Worm (Caenorhabditis elegans) whole organism, young adult: ENCODE data around the gene Y76A2B.4.

Source experiments
- B0019.2 ChIP-seq: fragments of 200-800 bp; sonication (Bioruptor generic); conservative IDR thresholded peaks from 2 replicates; pipeline ENCODE4 v1.3.6; 2022; ENCODE audit warnings: missing genetic modification reagents, missing genetic modification characterization, missing compliant biosample characterization
- B0261.1 ChIP-seq: sonication (generic microtip); optimal IDR thresholded peaks from 2 replicates; lab custom pipeline; 2016; ENCODE audit warnings: mild to moderate bottlenecking, missing genetic modification characterization, moderate library complexity, missing compliant biosample characterization
- B0336.3 ChIP-seq: fragments of 200-800 bp; sonication (Bioruptor generic); IDR thresholded peaks from 2 replicates; pipeline ENCODE4 v1.3.6; 2022; ENCODE audit warnings: missing genetic modification characterization, missing compliant biosample characterization
- C17E4.6 ChIP-seq: fragments of 200-800 bp; sonication (Bioruptor generic); IDR thresholded peaks from 2 replicates; pipeline ENCODE4 v1.3.6; 2022; ENCODE audit warnings: missing genetic modification reagents, missing genetic modification characterization, missing compliant biosample characterization
- F10E7.11 ChIP-seq: sonication (generic microtip); optimal IDR thresholded peaks from 2 replicates; lab custom pipeline; 2017; ENCODE audit warnings: mild to moderate bottlenecking, missing genetic modification characterization, moderate library complexity, missing compliant biosample characterization
- F23B12.7 ChIP-seq: sonication (generic microtip); optimal IDR thresholded peaks from 2 replicates; lab custom pipeline; 2017; ENCODE audit warnings: missing genetic modification characterization, mild to moderate bottlenecking, missing compliant biosample characterization, antibody characterized with exemption, moderate library complexity; ENCODE audit not compliant: insufficient read depth
- F33H1.4 ChIP-seq: fragments of 200-800 bp; sonication (Bioruptor generic); IDR thresholded peaks from 2 replicates; pipeline ENCODE4 v1.3.6; 2022; ENCODE audit warnings: missing genetic modification reagents, missing genetic modification characterization, missing compliant biosample characterization
- T07F8.4 ChIP-seq: sonication (generic microtip); optimal IDR thresholded peaks from 2 replicates; lab custom pipeline; 2016; ENCODE audit warnings: mild to moderate bottlenecking, missing genetic modification characterization, moderate library complexity, missing compliant biosample characterization
- T26A5.8 ChIP-seq: sonication (generic microtip); optimal IDR thresholded peaks from 2 replicates; lab custom pipeline; 2016; ENCODE audit warnings: missing genetic modification characterization, missing compliant biosample characterization
- Y53G8AR.9 ChIP-seq: fragments of 200-800 bp; sonication (Bioruptor generic); conservative IDR thresholded peaks from 2 replicates; pipeline ENCODE4 v1.3.6; 2022; ENCODE audit warnings: missing genetic modification reagents, missing genetic modification characterization, missing compliant biosample characterization
- Y56A3A.18 ChIP-seq: fragments of 200-800 bp; sonication (Bioruptor generic); IDR thresholded peaks from 2 replicates; pipeline ENCODE4 v1.3.6; 2022; ENCODE audit warnings: missing genetic modification reagents, missing genetic modification characterization, missing compliant biosample characterization
- Y95B8A.8 ChIP-seq: fragments of 200-800 bp; sonication (Bioruptor generic); IDR thresholded peaks from 2 replicates; pipeline ENCODE4 v1.3.6; 2022; ENCODE audit warnings: missing genetic modification reagents, missing genetic modification characterization, missing compliant biosample characterization
- ama-1 ChIP-seq, 3 experiments: fragments of 150-350 bp in 1 of 3; sonication (generic microtip) in 2 of 3; optimal IDR thresholded peaks; 2 replicates each; lab custom pipeline; 2014 to 2018; ENCODE audit warnings: missing biosample characterization in 2 of 3, missing genetic modification characterization in 2 of 3, missing genetic modification reagents in 2 of 3
- attf-5 ChIP-seq: fragments of 200-800 bp; sonication (Bioruptor generic); optimal IDR thresholded peaks from 2 replicates; lab custom pipeline; 2018; ENCODE audit warnings: mild to moderate bottlenecking, missing genetic modification characterization, missing compliant biosample characterization
- bed-2 ChIP-seq: fragments of 200-800 bp; sonication (Bioruptor generic); IDR thresholded peaks from 2 replicates; pipeline ENCODE4 v1.3.6; 2022; ENCODE audit warnings: missing genetic modification reagents, missing genetic modification characterization, missing compliant biosample characterization
- cebp-1 ChIP-seq, 2 experiments: fragments of 200-800 bp in 1 of 2; sonication (Bioruptor generic) in 1 of 2; sonication (generic microtip) in 1 of 2; IDR thresholded peaks in 1 of 2; optimal IDR thresholded peaks in 1 of 2; 2 replicates each; pipeline versions ENCODE4 v1.3.6 to Lab custom; 2017 to 2022; ENCODE audit warnings: missing compliant biosample characterization in 2 of 2, missing genetic modification characterization in 2 of 2, mild to moderate bottlenecking in 1 of 2, missing genetic modification reagents in 1 of 2, moderate library complexity in 1 of 2
- cebp-2 ChIP-seq: fragments of 200-800 bp; sonication (Bioruptor generic); IDR thresholded peaks from 2 replicates; pipeline ENCODE4 v1.3.6; 2022; ENCODE audit warnings: missing genetic modification characterization, missing compliant biosample characterization
- ceh-100 ChIP-seq: fragments of 200-800 bp; sonication (Bioruptor generic); IDR thresholded peaks from 2 replicates; pipeline ENCODE4 v1.3.6; 2022; ENCODE audit warnings: missing genetic modification reagents, missing genetic modification characterization, missing compliant biosample characterization
- ceh-27 ChIP-seq: fragments of 200-800 bp; sonication (Bioruptor generic); optimal IDR thresholded peaks from 2 replicates; lab custom pipeline; 2018; ENCODE audit warnings: mild to moderate bottlenecking, missing genetic modification characterization, moderate library complexity, missing compliant biosample characterization
- ceh-91 ChIP-seq: fragments of 200-800 bp; sonication (Bioruptor generic); IDR thresholded peaks from 2 replicates; pipeline ENCODE4 v1.3.6; 2022; ENCODE audit warnings: missing genetic modification reagents, missing genetic modification characterization, missing compliant biosample characterization
- die-1 ChIP-seq: sonication (generic microtip); optimal IDR thresholded peaks from 2 replicates; lab custom pipeline; 2016; ENCODE audit warnings: missing genotype, mild to moderate bottlenecking, missing genetic modification characterization, missing compliant biosample characterization
- dox-1 ChIP-seq: fragments of 200-800 bp; sonication (Bioruptor generic); IDR thresholded peaks from 2 replicates; pipeline ENCODE4 v1.3.6; 2022; ENCODE audit warnings: missing genetic modification reagents, missing genetic modification characterization, missing compliant biosample characterization
- efl-1 ChIP-seq: fragments of 150-350 bp; optimal IDR thresholded peaks from 2 replicates; lab custom pipeline; 2014; ENCODE audit warnings: missing biosample characterization, missing genetic modification reagents, missing genetic modification characterization
- hmg-1.2 ChIP-seq: fragments of 200-800 bp; sonication (Bioruptor generic); IDR thresholded peaks from 2 replicates; pipeline ENCODE4 v1.3.6; 2022; ENCODE audit warnings: missing genetic modification reagents, missing genetic modification characterization, missing compliant biosample characterization
- let-607 ChIP-seq, 2 experiments: fragments of 200-800 bp in 1 of 2; sonication (Bioruptor generic) in 1 of 2; sonication (generic microtip) in 1 of 2; optimal IDR thresholded peaks; 2 replicates each; lab custom pipeline; 2016 to 2018; ENCODE audit warnings: mild to moderate bottlenecking in 2 of 2, missing compliant biosample characterization in 2 of 2, missing genetic modification characterization in 2 of 2, moderate library complexity in 2 of 2, missing genotype in 1 of 2
- lin-26 ChIP-seq: fragments of 200-800 bp; sonication (Bioruptor generic); IDR thresholded peaks from 2 replicates; pipeline ENCODE4 v1.3.6; 2022; ENCODE audit warnings: missing genetic modification reagents, missing genetic modification characterization, missing compliant biosample characterization
- madf-3 ChIP-seq: fragments of 200-800 bp; sonication (Bioruptor generic); IDR thresholded peaks from 2 replicates; pipeline ENCODE4 v1.3.6; 2022; ENCODE audit warnings: missing genetic modification reagents, missing genetic modification characterization, missing compliant biosample characterization
- madf-6 ChIP-seq: fragments of 200-800 bp; sonication (Bioruptor generic); IDR thresholded peaks from 2 replicates; pipeline ENCODE4 v1.3.6; 2022; ENCODE audit warnings: missing genetic modification reagents, missing genetic modification characterization, missing compliant biosample characterization
- mel-28 ChIP-seq: sonication (generic microtip); optimal IDR thresholded peaks from 2 replicates; lab custom pipeline; 2016; ENCODE audit warnings: borderline replicate concordance, mild to moderate bottlenecking, missing genetic modification characterization, missing compliant biosample characterization
- nfyb-1 ChIP-seq: fragments of 200-800 bp; sonication (Bioruptor generic); IDR thresholded peaks from 2 replicates; pipeline ENCODE4 v1.3.6; 2022; ENCODE audit warnings: missing genetic modification reagents, missing genetic modification characterization, missing compliant biosample characterization
- nhr-80 ChIP-seq: sonication (generic microtip); optimal IDR thresholded peaks from 2 replicates; lab custom pipeline; 2016; ENCODE audit warnings: missing genetic modification characterization, missing compliant biosample characterization
- pha-4 ChIP-seq: fragments of 150-350 bp; sonication (generic microtip); optimal IDR thresholded peaks from 2 replicates; lab custom pipeline; 2014; ENCODE audit warnings: missing biosample characterization, missing genetic modification reagents, missing genetic modification characterization
- sdz-38 ChIP-seq: sonication (generic microtip); optimal IDR thresholded peaks from 2 replicates; lab custom pipeline; 2016; ENCODE audit warnings: missing genotype, missing genetic modification characterization, missing compliant biosample characterization
- snpc-4 ChIP-seq, 5 experiments: fragments of 150-350 bp in 1 of 5; sonication (generic microtip) in 4 of 5; optimal IDR thresholded peaks; 2 replicates each; lab custom pipeline; 2014 to 2018; ENCODE audit warnings: missing genetic modification characterization in 5 of 5, missing biosample characterization in 3 of 5, antibody characterized with exemption in 2 of 5, mild to moderate bottlenecking in 2 of 5, missing compliant biosample characterization in 2 of 5, missing genotype in 2 of 5, moderate library complexity in 2 of 5, missing genetic modification reagents in 1 of 5
- somi-1 ChIP-seq: fragments of 200-800 bp; sonication (Bioruptor generic); optimal IDR thresholded peaks from 2 replicates; lab custom pipeline; 2018; ENCODE audit warnings: mild to moderate bottlenecking, missing genetic modification characterization, missing compliant biosample characterization
- tbp1 ChIP-seq: fragments of 200-800 bp; sonication (Bioruptor generic); optimal IDR thresholded peaks from 2 replicates; lab custom pipeline; 2018; ENCODE audit warnings: mild to moderate bottlenecking, missing genetic modification characterization, missing compliant biosample characterization
- unc-62 ChIP-seq: fragments of 150-350 bp; optimal IDR thresholded peaks from 2 replicates; lab custom pipeline; 2014; ENCODE audit warnings: missing biosample characterization, missing genetic modification reagents, missing genetic modification characterization
- zfh-2 ChIP-seq: fragments of 200-800 bp; sonication (Bioruptor generic); conservative IDR thresholded peaks from 2 replicates; pipeline ENCODE4 v1.3.6; 2022; ENCODE audit warnings: missing genetic modification reagents, missing genetic modification characterization, missing compliant biosample characterization
- ztf-3 ChIP-seq: fragments of 200-800 bp; sonication (Bioruptor generic); optimal IDR thresholded peaks from 2 replicates; lab custom pipeline; 2018; ENCODE audit warnings: mild to moderate bottlenecking, missing genetic modification characterization, missing compliant biosample characterization

Gene Y76A2B.4

ce11 chrIII:13530017-13530416 is 16.6 kb downstream of the Y76A2B.4 start (continued):
- peak; percentile 6 for TF ChIP-seq F23B12.7 (tag; lab: Kevin White, UChicago)
- TF ChIP-seq sdz-38 (tag; lab: Kevin White, UChicago) = no peak
- peak; percentile 21; the same call in 1 of the 2 replicates for TF ChIP-seq ceh-100 (GFP tag; lab: Robert Waterston, UW)
- no peak for TF ChIP-seq B0261.1 (tag; lab: Kevin White, UChicago)
- no peak for TF ChIP-seq B0019.2 (GFP tag; lab: Robert Waterston, UW)
- peak; percentile 84 for TF ChIP-seq ceh-91 (GFP tag; lab: Robert Waterston, UW)
- no peak for TF ChIP-seq C17E4.6 (GFP tag; lab: Robert Waterston, UW)
- no peak for TF ChIP-seq T26A5.8 (tag; lab: Kevin White, UChicago)
- peak; percentile 97 for TF ChIP-seq hmg-1.2 (GFP tag; lab: Robert Waterston, UW)
- peak; percentile 64 for TF ChIP-seq F33H1.4 (GFP tag; lab: Robert Waterston, UW)
- no peak for TF ChIP-seq cebp-1 (GFP tag; IDR thresholded peaks at IDR 0.05; lab: Robert Waterston, UW)
- peak; percentile 20 for TF ChIP-seq cebp-1 (tag; optimal IDR thresholded peaks at IDR 0.05; lab: Kevin White, UChicago)
- TF ChIP-seq B0336.3 (GFP tag; lab: Robert Waterston, UW) = 0 out of 2 replicates have a peak, but pooled peaks have one; percentile 42
- TF ChIP-seq nfyb-1 (GFP tag; lab: Robert Waterston, UW) = peak; percentile 71
- peak; percentile 40 for TF ChIP-seq ceh-27 (GFP tag; lab: Kevin White, UChicago)
- TF ChIP-seq, all 124 proteins: peak for 29

DNA sequence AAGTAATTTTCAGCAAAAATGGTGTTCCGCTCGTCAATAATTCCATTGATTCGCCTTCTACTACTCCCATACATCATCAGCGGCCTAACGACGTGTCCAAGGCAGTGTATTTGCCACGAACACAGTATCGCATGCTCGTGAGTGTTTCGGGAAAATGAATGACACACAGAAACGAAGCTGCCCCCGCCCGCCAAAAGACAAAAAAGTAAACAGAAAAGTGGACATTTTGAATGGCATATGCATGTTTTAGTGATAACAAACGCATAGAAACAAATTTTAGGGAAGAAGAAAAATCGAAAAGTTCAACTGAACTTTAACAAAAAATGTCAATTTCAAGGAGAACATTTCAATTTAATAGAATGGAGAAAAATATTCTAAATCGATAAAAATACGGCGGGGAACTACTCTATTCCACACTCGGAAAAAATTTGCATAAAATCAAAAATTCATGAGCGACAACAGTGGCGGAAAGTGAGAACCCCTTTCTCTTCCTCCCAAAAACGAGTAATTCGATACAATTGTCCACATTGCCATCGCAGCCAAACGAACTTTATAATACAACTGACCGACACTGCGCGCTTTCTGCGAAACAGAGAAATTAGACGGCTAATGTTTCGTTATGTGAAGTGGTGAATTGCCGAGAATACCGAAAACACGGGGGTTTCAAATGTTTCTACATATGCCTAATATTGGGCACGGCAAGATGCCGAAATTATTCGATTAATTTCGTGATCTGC is 17.9 kb downstream of the Y76A2B.4 start:
- no peak for TF ChIP-seq F23B12.7 (tag; lab: Kevin White, UChicago)
- TF ChIP-seq die-1 (tag; lab: Kevin White, UChicago) = no peak
- TF ChIP-seq cebp-2 (GFP tag; lab: Robert Waterston, UW) = no peak
- no peak for TF ChIP-seq snpc-4 (GFP tag; optimal IDR thresholded peaks at IDR 0.05; lab: Kevin White, UChicago)
- TF ChIP-seq snpc-4 (tag; optimal IDR thresholded peaks at IDR 0.05; lab: Kevin White, UChicago) = no peak
- no peak for TF ChIP-seq efl-1 (GFP tag; lab: Kevin White, UChicago)
- no peak for TF ChIP-seq Y53G8AR.9 (GFP tag; lab: Robert Waterston, UW)
- TF ChIP-seq B0336.3 (GFP tag; lab: Robert Waterston, UW) = no peak
- no peak for TF ChIP-seq ceh-100 (GFP tag; lab: Robert Waterston, UW)
- peak; percentile 87 to 94 for TF ChIP-seq let-607 (tag; optimal IDR thresholded peaks at IDR 0.05; lab: Kevin White, UChicago)
- peak; percentile 17 for TF ChIP-seq unc-62
- no peak for TF ChIP-seq cebp-1 (GFP tag; IDR thresholded peaks at IDR 0.05; lab: Robert Waterston, UW)
- peak; percentile 33 for TF ChIP-seq cebp-1 (tag; optimal IDR thresholded peaks at IDR 0.05; lab: Kevin White, UChicago)
- TF ChIP-seq lin-26 (GFP tag; lab: Robert Waterston, UW) = no peak
- TF ChIP-seq zfh-2 (GFP tag; lab: Robert Waterston, UW) = no peak
- TF ChIP-seq T07F8.4 = no peak
- no peak for TF ChIP-seq ama-1 (optimal IDR thresholded peaks at IDR 0.05; lab: Kevin White, UChicago)
- TF ChIP-seq ama-1 (GFP tag; optimal IDR thresholded peaks at IDR 0.05; lab: Kevin White, UChicago) = no peak
- TF ChIP-seq F10E7.11 = no peak
- no peak for TF ChIP-seq Y56A3A.18 (GFP tag; lab: Robert Waterston, UW)
- no peak for TF ChIP-seq ztf-3 (GFP tag; lab: Kevin White, UChicago)
- peak; percentile 36 for TF ChIP-seq pha-4 (tag; lab: Kevin White, UChicago)
- peak; percentile 39; the same call in 1 of the 2 replicates for TF ChIP-seq Y95B8A.8 (GFP tag; lab: Robert Waterston, UW)
- TF ChIP-seq madf-6 (GFP tag; lab: Robert Waterston, UW) = no peak
- peak; percentile 92 for TF ChIP-seq nhr-80 (tag; lab: Kevin White, UChicago)
- no peak for TF ChIP-seq mel-28 (tag; lab: Kevin White, UChicago)
- no peak for TF ChIP-seq madf-3 (GFP tag; lab: Robert Waterston, UW)
- TF ChIP-seq bed-2 = no peak
- TF ChIP-seq dox-1 = peak; percentile 20; the same call in 1 of the 2 replicates
- TF ChIP-seq somi-1 = no peak
- peak; percentile 11 for TF ChIP-seq attf-5 (GFP tag; lab: Kevin White, UChicago)
- TF ChIP-seq tbp1 (GFP tag; lab: Kevin White, UChicago) = peak; percentile 16
- no peak for TF ChIP-seq F33H1.4 (GFP tag; lab: Robert Waterston, UW)
- 0 out of 2 replicates have a peak, but pooled peaks have one; percentile 12 for TF ChIP-seq hmg-1.2 (GFP tag; lab: Robert Waterston, UW)
- TF ChIP-seq, all 124 proteins: peak for 10
